Worm (Caenorhabditis elegans): ENCODE data around the gene shc-3.

DNA sequence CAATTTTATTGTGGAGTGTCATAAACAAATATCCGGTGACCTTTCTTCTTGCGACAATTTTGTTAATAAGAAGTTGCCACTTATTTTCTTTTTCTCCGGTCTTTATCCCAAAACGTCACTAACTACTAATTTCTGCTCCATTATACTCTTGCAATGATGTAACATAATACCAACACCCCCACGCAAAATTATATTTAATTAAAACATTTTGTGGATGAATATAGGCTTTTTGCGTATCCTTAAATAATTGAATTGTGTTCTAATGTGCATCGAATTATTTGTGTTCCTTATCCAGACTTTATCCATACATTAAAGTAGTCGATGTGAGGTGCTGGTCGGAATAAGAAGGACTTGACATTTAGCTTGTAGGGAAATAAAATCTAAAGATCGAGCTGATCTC is 14.4 kb upstream of the shc-3 start:
- TF ChIP-seq him-1 (tag; optimal IDR thresholded peaks at IDR 0.05), result no peak
- no peak for TF ChIP-seq W03F9.2 (tag; optimal IDR thresholded peaks at IDR 0.05)
